Fruit fly (Drosophila melanogaster) whole organism, prepupa: ENCODE results near the gene CG4408.
A peak's percentile ranks its signal among the peaks of the same experiment; 100 is the strongest.

Experiments used
- Blimp-1 ChIP-seq: fragments of 200-800 bp; sonication (Bioruptor generic); optimal IDR thresholded peaks from 3 replicates; lab custom pipeline; 2017; ENCODE audit warnings: missing biosample characterization, missing genetic modification characterization, mild to moderate bottlenecking, moderate library complexity, missing genetic modification reagents
- CG10669 ChIP-seq: fragments of 200-800 bp; sonication (Bioruptor generic); optimal IDR thresholded peaks from 3 replicates; lab custom pipeline; 2018; ENCODE audit warnings: missing biosample characterization, mild to moderate bottlenecking, missing genetic modification characterization, moderate library complexity
- CG11294 ChIP-seq: fragments of 200-800 bp; sonication (Bioruptor generic); IDR thresholded peaks from 2 replicates; pipeline ENCODE4 v1.3.6; 2022; ENCODE audit warnings: missing biosample characterization, missing genetic modification characterization
- CG11762 ChIP-seq: fragments of 200-800 bp; sonication (Bioruptor generic); optimal IDR thresholded peaks from 3 replicates; lab custom pipeline; 2016; ENCODE audit warnings: missing biosample characterization, missing genetic modification characterization; ENCODE audit not compliant: insufficient read depth
- CG11902 ChIP-seq: fragments of 200-800 bp; sonication (Bioruptor generic); optimal IDR thresholded peaks from 3 replicates; lab custom pipeline; 2016; ENCODE audit warnings: missing biosample characterization, missing genetic modification characterization
- CG1621 ChIP-seq: fragments of 200-800 bp; sonication (Bioruptor generic); optimal IDR thresholded peaks from 3 replicates; lab custom pipeline; 2018; ENCODE audit warnings: missing biosample characterization, mild to moderate bottlenecking, missing genetic modification characterization
- CG16779 ChIP-seq: fragments of 200-800 bp; sonication (Bioruptor generic); optimal IDR thresholded peaks from 3 replicates; lab custom pipeline; 2017; ENCODE audit warnings: missing biosample characterization, mild to moderate bottlenecking, missing genetic modification characterization
- CG31627 ChIP-seq: fragments of 200-800 bp; sonication (Bioruptor generic); optimal IDR thresholded peaks from 3 replicates; lab custom pipeline; 2016; ENCODE audit warnings: missing biosample characterization, missing genetic modification characterization
- CG32006 ChIP-seq: fragments of 200-800 bp; sonication (Bioruptor generic); optimal IDR thresholded peaks from 3 replicates; lab custom pipeline; 2017; ENCODE audit warnings: missing biosample characterization, mild to moderate bottlenecking, missing genetic modification characterization
- CG34406 ChIP-seq: fragments of 200-800 bp; sonication (Bioruptor generic); optimal IDR thresholded peaks from 3 replicates; lab custom pipeline; 2016; ENCODE audit warnings: missing biosample characterization, missing genetic modification characterization
- CG3919 ChIP-seq: fragments of 200-800 bp; sonication (Bioruptor generic); optimal IDR thresholded peaks from 3 replicates; lab custom pipeline; 2016; ENCODE audit warnings: missing biosample characterization, missing genetic modification characterization
- CG4318 ChIP-seq: fragments of 200-800 bp; sonication (Bioruptor generic); optimal IDR thresholded peaks from 3 replicates; lab custom pipeline; 2017; ENCODE audit warnings: missing biosample characterization, mild to moderate bottlenecking, missing genetic modification characterization
- CG6163 ChIP-seq: fragments of 200-800 bp; sonication (Bioruptor generic); IDR thresholded peaks from 3 replicates; pipeline ENCODE4 v1.3.6; 2022; ENCODE audit warnings: missing biosample characterization, missing genetic modification characterization
- CG6792 ChIP-seq: fragments of 200-800 bp; sonication (Bioruptor generic); optimal IDR thresholded peaks from 3 replicates; lab custom pipeline; 2016; ENCODE audit warnings: missing biosample characterization, missing genetic modification characterization
- CG6808 ChIP-seq: fragments of 200-800 bp; sonication (Bioruptor generic); optimal IDR thresholded peaks from 3 replicates; lab custom pipeline; 2017; ENCODE audit warnings: missing biosample characterization, missing genetic modification characterization, mild to moderate bottlenecking, moderate library complexity, missing genetic modification reagents
- CG8119 ChIP-seq: fragments of 200-800 bp; sonication (Bioruptor generic); IDR thresholded peaks from 3 replicates; pipeline ENCODE4 v1.3.6; 2022; ENCODE audit warnings: missing biosample characterization, missing genetic modification characterization
- CG8319 ChIP-seq: fragments of 200-800 bp; sonication (Bioruptor generic); optimal IDR thresholded peaks from 3 replicates; lab custom pipeline; 2016; ENCODE audit warnings: missing biosample characterization, missing genetic modification characterization
- CG8632 ChIP-seq: fragments of 200-800 bp; sonication (Bioruptor generic); optimal IDR thresholded peaks from 3 replicates; lab custom pipeline; 2016; ENCODE audit warnings: missing biosample characterization, missing genetic modification characterization
- CG9139 ChIP-seq: fragments of 200-800 bp; sonication (Bioruptor generic); optimal IDR thresholded peaks from 3 replicates; lab custom pipeline; 2017; ENCODE audit warnings: missing biosample characterization, mild to moderate bottlenecking, missing genetic modification characterization
- Eip75B ChIP-seq: fragments of 200-800 bp; sonication (Bioruptor generic); optimal IDR thresholded peaks from 3 replicates; lab custom pipeline; 2016; ENCODE audit warnings: missing biosample characterization, missing genetic modification characterization
- Eip78C ChIP-seq: fragments of 200-800 bp; sonication (Bioruptor generic); peaks from one replicate; lab custom pipeline; 2016; ENCODE audit warnings: missing biosample characterization, missing genetic modification characterization
- Eip93F ChIP-seq: fragments of 200-800 bp; sonication (Bioruptor generic); optimal IDR thresholded peaks from 2 replicates; lab custom pipeline; 2016; ENCODE audit warnings: missing biosample characterization, mild to moderate bottlenecking, missing genetic modification characterization
- Ets96B ChIP-seq: fragments of 200-800 bp; optimal IDR thresholded peaks from 2 replicates; lab custom pipeline; 2019; ENCODE audit warnings: missing biosample characterization, mild to moderate bottlenecking, missing genetic modification characterization, moderate library complexity
- Gug ChIP-seq: fragments of 200-800 bp; sonication (Bioruptor generic); IDR thresholded peaks from 2 replicates; pipeline ENCODE4 v1.3.6; 2022; ENCODE audit warnings: missing biosample characterization, missing genetic modification characterization
- Hr38 ChIP-seq: sonication (Bioruptor generic); optimal IDR thresholded peaks from 2 replicates; lab custom pipeline; 2016; ENCODE audit warnings: missing biosample characterization, missing genetic modification characterization
- Hr4 ChIP-seq: fragments of 200-800 bp; sonication (Bioruptor generic); optimal IDR thresholded peaks from 3 replicates; lab custom pipeline; 2016; ENCODE audit warnings: missing biosample characterization, missing genetic modification characterization
- Lpt ChIP-seq: fragments of 200-800 bp; sonication (Bioruptor generic); optimal IDR thresholded peaks from 3 replicates; lab custom pipeline; 2016; ENCODE audit warnings: missing biosample characterization, missing genetic modification characterization
- Met ChIP-seq: fragments of 200-800 bp; sonication (Bioruptor generic); optimal IDR thresholded peaks from 3 replicates; lab custom pipeline; 2016; ENCODE audit warnings: missing biosample characterization, missing genetic modification characterization
- OdsH ChIP-seq: fragments of 200-800 bp; sonication (Bioruptor generic); optimal IDR thresholded peaks from 3 replicates; lab custom pipeline; 2016; ENCODE audit warnings: missing biosample characterization, missing genetic modification characterization
- Smox ChIP-seq: fragments of 200-800 bp; sonication (Bioruptor generic); optimal IDR thresholded peaks from 3 replicates; lab custom pipeline; 2016; ENCODE audit warnings: missing biosample characterization, missing genetic modification characterization
- Sox14 ChIP-seq: fragments of 200-800 bp; sonication (Bioruptor generic); optimal IDR thresholded peaks from 3 replicates; lab custom pipeline; 2016; ENCODE audit warnings: missing biosample characterization, missing genetic modification characterization
- Sox15 ChIP-seq: fragments of 200-800 bp; sonication (Bioruptor generic); optimal IDR thresholded peaks from 3 replicates; lab custom pipeline; 2016; ENCODE audit warnings: missing biosample characterization, missing genetic modification characterization
- achi ChIP-seq: fragments of 200-800 bp; sonication (Bioruptor generic); optimal IDR thresholded peaks from 3 replicates; lab custom pipeline; 2016; ENCODE audit warnings: missing biosample characterization, missing genetic modification characterization
- cyc ChIP-seq: fragments of 200-800 bp; sonication (Bioruptor generic); optimal IDR thresholded peaks from 3 replicates; lab custom pipeline; 2016; ENCODE audit warnings: missing biosample characterization, missing genetic modification characterization
- dsx ChIP-seq: fragments of 200-800 bp; optimal IDR thresholded peaks from 3 replicates; lab custom pipeline; 2019; ENCODE audit warnings: missing biosample characterization, mild to moderate bottlenecking, missing genetic modification characterization, moderate library complexity; ENCODE audit not compliant: poor library complexity, severe bottlenecking
- eg ChIP-seq: fragments of 200-800 bp; sonication (Bioruptor generic); IDR thresholded peaks from 3 replicates; pipeline ENCODE4 v1.3.6; 2022; ENCODE audit warnings: missing biosample characterization, missing genetic modification characterization
- fd85E ChIP-seq: fragments of 200-800 bp; sonication (Bioruptor generic); optimal IDR thresholded peaks from 3 replicates; lab custom pipeline; 2016; ENCODE audit warnings: missing biosample characterization, missing genetic modification characterization
- fkh ChIP-seq: fragments of 200-800 bp; sonication (Bioruptor generic); optimal IDR thresholded peaks from 3 replicates; lab custom pipeline; 2017; ENCODE audit warnings: missing biosample characterization, mild to moderate bottlenecking, missing genetic modification characterization, moderate library complexity
- lz ChIP-seq: fragments of 200-800 bp; sonication (Bioruptor generic); optimal IDR thresholded peaks from 3 replicates; lab custom pipeline; 2016; ENCODE audit warnings: missing biosample characterization, missing genetic modification characterization
- pdm3 ChIP-seq: fragments of 200-800 bp; sonication (Bioruptor generic); optimal IDR thresholded peaks from 3 replicates; lab custom pipeline; 2016; ENCODE audit warnings: missing biosample characterization, missing genetic modification characterization
- salr ChIP-seq, 2 experiments: fragments of 200-800 bp; sonication (Bioruptor generic); optimal IDR thresholded peaks; 3 replicates each; lab custom pipeline; 2016 to 2018; ENCODE audit warnings: missing biosample characterization in 2 of 2, missing genetic modification characterization in 2 of 2, mild to moderate bottlenecking in 1 of 2
- spab ChIP-seq: fragments of 200-800 bp; sonication (Bioruptor generic); optimal IDR thresholded peaks from 2 replicates; lab custom pipeline; 2017; ENCODE audit warnings: missing biosample characterization, mild to moderate bottlenecking, missing genetic modification characterization, missing genetic modification reagents
- ss ChIP-seq, 2 experiments: fragments of 200-800 bp; sonication (Bioruptor generic); optimal IDR thresholded peaks; 2 replicates in 1 of 2; 3 replicates in 1 of 2; lab custom pipeline; 2017 to 2018; ENCODE audit warnings: mild to moderate bottlenecking in 2 of 2, missing biosample characterization in 2 of 2, missing genetic modification characterization in 2 of 2, moderate library complexity in 1 of 2
- topi ChIP-seq: fragments of 200-800 bp; sonication (Bioruptor generic); optimal IDR thresholded peaks from 3 replicates; lab custom pipeline; 2016; ENCODE audit warnings: missing biosample characterization, missing genetic modification characterization

CG4408 gene

dm6 chr3R:23334036-23334744 lies 29.2 kb downstream of the CG4408 start (continued):
- TF ChIP-seq fkh, result no peak
- TF ChIP-seq CG31627 (GFP tag; lab: Kevin White, UChicago), result no peak
- peak; percentile 26 for TF ChIP-seq CG8319 (GFP tag; lab: Kevin White, UChicago)
- peak; percentile 76 for TF ChIP-seq Ets96B (tag; lab: Kevin White, UChicago)
- peak; percentile 98 for TF ChIP-seq CG16779 (tag; lab: Kevin White, UChicago)
- peak; percentile 94 for TF ChIP-seq CG10669 (GFP tag; lab: Kevin White, UChicago)
- TF ChIP-seq Hr4, result no peak
- peak; percentile 46 for TF ChIP-seq CG6792 (GFP tag; lab: Kevin White, UChicago)
- no peak for TF ChIP-seq cyc (GFP tag; lab: Kevin White, UChicago)
- peak; percentile 97 for TF ChIP-seq Blimp-1 (GFP tag; lab: Kevin White, UChicago)
- peak; percentile 88 for TF ChIP-seq Eip78C
- peak; percentile 61 for TF ChIP-seq CG34406 (GFP tag; lab: Kevin White, UChicago)
- TF ChIP-seq CG6808 (GFP tag; lab: Kevin White, UChicago), result peak; percentile 97
- peak; percentile 61; the same call in 1 of the 2 replicates for TF ChIP-seq CG11294 (GFP tag; lab: Robert Waterston, UW)
- TF ChIP-seq CG8632 (GFP tag; lab: Kevin White, UChicago), result peak; percentile 54
- TF ChIP-seq pdm3 (GFP tag; lab: Kevin White, UChicago), result peak; percentile 80
- TF ChIP-seq Hr38 (GFP tag; lab: Kevin White, UChicago), result no peak

- TF ChIP-seq CG4318 (GFP tag; lab: Kevin White, UChicago) (peak; percentile 40), CG16779 (tag; lab: Kevin White, UChicago) (no peak), CG1621 (tag; lab: Kevin White, UChicago) (no peak), fd85E (no peak), fkh (no peak), dsx (GFP tag; lab: Kevin White, UChicago) (no peak), achi (GFP tag; lab: Kevin White, UChicago) (no peak), CG6808 (GFP tag; lab: Kevin White, UChicago) (no peak), salr (GFP tag; optimal IDR thresholded peaks at IDR 0.05; lab: Kevin White, UChicago) (no peak), spab (no peak), Met (GFP tag; lab: Kevin White, UChicago) (peak; percentile 70), CG9139 (GFP tag; lab: Kevin White, UChicago) (no peak), Smox (GFP tag; lab: Kevin White, UChicago) (peak; percentile 69), Gug (GFP tag; lab: Robert Waterston, UW) (no peak), CG6792 (GFP tag; lab: Kevin White, UChicago) (peak; percentile 34), CG8632 (GFP tag; lab: Kevin White, UChicago) (peak; percentile 59), Lpt (GFP tag; lab: Kevin White, UChicago) (no peak), Sox15 (GFP tag; lab: Kevin White, UChicago) (peak; percentile 65), CG8319 (GFP tag; lab: Kevin White, UChicago) (peak; percentile 20), ss (GFP tag; optimal IDR thresholded peaks at IDR 0.05; lab: Kevin White, UChicago) (no peak), CG10669 (GFP tag; lab: Kevin White, UChicago) (peak; percentile 14), Eip93F (GFP tag; lab: Kevin White, UChicago) (no peak), CG6163 (GFP tag; lab: Robert Waterston, UW) (0 out of 3 replicates have a peak, but pooled peaks have one; percentile 32), lz (peak; percentile 49), eg (peak; percentile 46; the same call in 1 of the 3 replicates), Blimp-1 (GFP tag; lab: Kevin White, UChicago) (no peak), cyc (GFP tag; lab: Kevin White, UChicago) (peak; percentile 64), CG11294 (GFP tag; lab: Robert Waterston, UW) (no peak), Eip75B (GFP tag; lab: Kevin White, UChicago) (peak; percentile 16), CG8119 (peak; percentile 14; the same call in 1 of the 3 replicates), CG11902 (GFP tag; lab: Kevin White, UChicago) (peak; percentile 30), CG32006 (peak; percentile 59), topi (GFP tag; lab: Kevin White, UChicago) (peak; percentile 64), Hr4 (peak; percentile 60), CG11762 (GFP tag; lab: Kevin White, UChicago) (no peak), CG31627 (GFP tag; lab: Kevin White, UChicago) (peak; percentile 62), Sox14 (peak; percentile 58), CG34406 (GFP tag; lab: Kevin White, UChicago) (peak; percentile 38), pdm3 (GFP tag; lab: Kevin White, UChicago) (peak; percentile 39), OdsH (GFP tag; lab: Kevin White, UChicago) (peak; percentile 65), CG3919 (GFP tag; lab: Kevin White, UChicago) (peak; percentile 46)
Observed at dm6 chr3R:23333334-23334035, 29.9 kb downstream of the CG4408 start.
